Fruit fly (Drosophila melanogaster) whole organism, adult: ENCODE measurements around the gene msd5.

Experiments
- CG11617 ChIP-seq: fragments of 200-800 bp; sonication (Bioruptor generic); optimal IDR thresholded peaks from 2 replicates; lab custom pipeline; 2017; ENCODE audit warnings: mild to moderate bottlenecking, missing biosample characterization, missing genetic modification reagents, missing genetic modification characterization
- CG14711 ChIP-seq: fragments of 200-800 bp; sonication (Bioruptor generic); optimal IDR thresholded peaks from 2 replicates; lab custom pipeline; 2018; ENCODE audit warnings: missing biosample characterization, mild to moderate bottlenecking, missing genetic modification characterization, moderate library complexity
- CG1620 ChIP-seq: fragments of 200-800 bp; sonication (Bioruptor generic); optimal IDR thresholded peaks from 2 replicates; lab custom pipeline; 2016; ENCODE audit warnings: missing biosample characterization, missing genetic modification characterization
- CG5204 ChIP-seq: fragments of 200-800 bp; sonication (Bioruptor generic); optimal IDR thresholded peaks from 2 replicates; lab custom pipeline; 2016; ENCODE audit warnings: missing biosample characterization, missing genetic modification characterization
- CG7045 ChIP-seq: fragments of 200-800 bp; sonication (Bioruptor generic); optimal IDR thresholded peaks from 2 replicates; lab custom pipeline; 2017; ENCODE audit warnings: missing biosample characterization, mild to moderate bottlenecking, missing genetic modification characterization
- Clk ChIP-seq: fragments of 200-800 bp; sonication (Bioruptor generic); optimal IDR thresholded peaks from 2 replicates; lab custom pipeline; 2017; ENCODE audit warnings: missing biosample characterization, missing genetic modification characterization
- bab1 ChIP-seq: fragments of 200-800 bp; sonication (Bioruptor generic); optimal IDR thresholded peaks from 3 replicates; lab custom pipeline; 2019; ENCODE audit warnings: missing biosample characterization, mild to moderate bottlenecking, missing genetic modification characterization, moderate library complexity
- cic ChIP-seq: fragments of 200-800 bp; sonication (Bioruptor generic); optimal IDR thresholded peaks from 2 replicates; lab custom pipeline; 2017; ENCODE audit warnings: missing biosample characterization, mild to moderate bottlenecking, missing genetic modification characterization, moderate library complexity
- cnc ChIP-seq, 2 experiments: fragments of >200 bp; optimal IDR thresholded peaks; 2 replicates each; lab custom pipeline; 2017
- kay ChIP-seq: fragments of 200-800 bp; sonication (Bioruptor generic); peaks from one replicate; lab custom pipeline; 2016; ENCODE audit warnings: missing biosample characterization, missing genetic modification characterization, borderline replicate concordance
- pad ChIP-seq: fragments of 200-800 bp; sonication (Bioruptor generic); optimal IDR thresholded peaks from 3 replicates; lab custom pipeline; 2017; ENCODE audit warnings: missing biosample characterization, missing genetic modification characterization, mild to moderate bottlenecking, moderate library complexity, missing genetic modification reagents
- tj ChIP-seq: fragments of 200-800 bp; sonication (Bioruptor generic); optimal IDR thresholded peaks from 3 replicates; lab custom pipeline; 2017; ENCODE audit warnings: missing biosample characterization, mild to moderate bottlenecking, missing genetic modification characterization, moderate library complexity
- toe ChIP-seq: fragments of 200-800 bp; sonication (Bioruptor generic); optimal IDR thresholded peaks from 2 replicates; lab custom pipeline; 2016; ENCODE audit warnings: missing biosample characterization, missing genetic modification characterization

dm6 chr3L:1358338-1358737 lies 25.4 kb upstream of the msd5 start:
- TF ChIP-seq CG7045 (GFP tag; lab: Kevin White, UChicago) (no peak), CG1620 (no peak), Clk (GFP tag; lab: Kevin White, UChicago) (no peak), cic (no peak), tj (GFP tag; lab: Kevin White, UChicago) (no peak), bab1 (GFP tag; lab: Kevin White, UChicago) (no peak), CG14711 (tag; lab: Kevin White, UChicago) (no peak), CG5204 (GFP tag; lab: Kevin White, UChicago) (no peak), CG11617 (no peak), pad (no peak), toe (GFP tag; lab: Kevin White, UChicago) (no peak), cnc (optimal IDR thresholded peaks at IDR 0.05; lab: Kevin White, UChicago) (no peak), kay (GFP tag; lab: Kevin White, UChicago) (no peak)
